Fruit fly (Drosophila melanogaster): ENCODE data around the gene Ca-beta.

The Ca-beta gene

DNA sequence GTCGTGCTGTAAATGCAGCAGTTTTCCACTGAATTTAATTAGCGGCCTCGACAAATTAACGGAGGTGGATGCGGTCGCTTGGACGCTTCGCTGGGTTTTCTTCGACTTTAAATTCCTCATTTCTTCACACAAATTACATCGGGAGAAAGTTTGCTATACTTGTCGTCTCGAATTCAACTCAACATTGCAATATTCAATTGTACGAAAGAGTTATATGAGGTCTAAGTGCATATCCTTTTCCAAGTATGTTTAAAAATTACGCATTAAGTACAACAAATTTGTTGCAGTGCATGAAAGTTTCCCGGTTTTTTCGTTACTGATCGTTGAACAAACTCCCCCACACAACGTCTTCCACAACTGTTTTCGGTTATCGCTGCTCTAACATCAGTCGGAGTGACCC is 10.7 kb downstream of the Ca-beta start (continued):
- peak; percentile 51 for TF ChIP-seq tio (GFP tag; optimal IDR thresholded peaks at IDR 0.05)
- TF ChIP-seq pum (GFP tag; optimal IDR thresholded peaks at IDR 0.05): peak; percentile 39
- peak; percentile 64 for TF ChIP-seq CG17385 (GFP tag; optimal IDR thresholded peaks at IDR 0.05)
- TF ChIP-seq HmgD (GFP tag; optimal IDR thresholded peaks at IDR 0.05): no peak
- TF ChIP-seq CG8388 (GFP tag; optimal IDR thresholded peaks at IDR 0.05): peak; percentile 78
- TF ChIP-seq CG34224 (GFP tag; IDR thresholded peaks at IDR 0.05; ENCODE audit: partially characterized antibody): no peak
- TF ChIP-seq Oli (tag; optimal IDR thresholded peaks at IDR 0.05): peak; percentile 75
- TF ChIP-seq D19B (GFP tag; optimal IDR thresholded peaks at IDR 0.05): no peak
- TF ChIP-seq ham (GFP tag; IDR thresholded peaks at IDR 0.05): no peak
- TF ChIP-seq ken (GFP tag; IDR thresholded peaks at IDR 0.05): peak; percentile 63; the same call in 2 of the 3 replicates
- TF ChIP-seq CG17359 (tag; optimal IDR thresholded peaks at IDR 0.05): peak; percentile 58
- TF ChIP-seq jigr1 (GFP tag; IDR thresholded peaks at IDR 0.05): no peak
- 0 out of 2 replicates have a peak, but pooled peaks have one; percentile 27 for TF ChIP-seq CG4360 (GFP tag; IDR thresholded peaks at IDR 0.05)
- no peak for TF ChIP-seq CG18011 (GFP tag; optimal IDR thresholded peaks at IDR 0.05)
- no peak for TF ChIP-seq Dad (GFP tag; optimal IDR thresholded peaks at IDR 0.05)
- peak; percentile 19 for TF ChIP-seq CG15696 (tag; optimal IDR thresholded peaks at IDR 0.05)
- TF ChIP-seq yki (optimal IDR thresholded peaks at IDR 0.05): no peak
- TF ChIP-seq CG6175 (GFP tag; IDR thresholded peaks at IDR 0.05): no peak
- TF ChIP-seq HLHmδ (GFP tag; optimal IDR thresholded peaks at IDR 0.05): no peak
- no peak for TF ChIP-seq eyg (GFP tag; optimal IDR thresholded peaks at IDR 0.05)
- peak; percentile 18 for TF ChIP-seq CG5245 (GFP tag; optimal IDR thresholded peaks at IDR 0.05)
- TF ChIP-seq CG10543 (GFP tag; optimal IDR thresholded peaks at IDR 0.05): no peak
- TF ChIP-seq bbx (GFP tag; IDR thresholded peaks at IDR 0.05; ENCODE audit: partially characterized antibody): no peak
- TF ChIP-seq Atf-2 (GFP tag; optimal IDR thresholded peaks at IDR 0.05): no peak
- no peak for TF ChIP-seq CG14860 (GFP tag; IDR thresholded peaks at IDR 0.05; ENCODE audit: partially characterized antibody)
- TF ChIP-seq CG18476 (GFP tag; optimal IDR thresholded peaks at IDR 0.05): no peak
- no peak for TF ChIP-seq Dip2 (GFP tag; IDR thresholded peaks at IDR 0.05)
- TF ChIP-seq bigmax (GFP tag; optimal IDR thresholded peaks at IDR 0.05): no peak
- TF ChIP-seq CG8359 (GFP tag; optimal IDR thresholded peaks at IDR 0.05; ENCODE audit: borderline replicate concordance): peak; percentile 6
- peak; percentile 63; the same call in 1 of the 2 replicates for TF ChIP-seq onecut (GFP tag; IDR thresholded peaks at IDR 0.05)
- TF ChIP-seq Dref (GFP tag; IDR thresholded peaks at IDR 0.05): no peak
- no peak for TF ChIP-seq CG7963 (GFP tag; IDR thresholded peaks at IDR 0.05; ENCODE audit: partially characterized antibody)
- no peak for TF ChIP-seq CG4854 (GFP tag; optimal IDR thresholded peaks at IDR 0.05)
- TF ChIP-seq CG8924 (tag; optimal IDR thresholded peaks at IDR 0.05): peak; percentile 69
- TF ChIP-seq CG12219 (GFP tag; optimal IDR thresholded peaks at IDR 0.05): peak; percentile 76
- TF ChIP-seq CoRest (tag; optimal IDR thresholded peaks at IDR 0.05): peak; percentile 69
- no peak for TF ChIP-seq knrl (GFP tag; IDR thresholded peaks at IDR 0.05; ENCODE audit: partially characterized antibody)
- TF ChIP-seq nerfin-1 (tag; optimal IDR thresholded peaks at IDR 0.05): peak; percentile 45
- TF ChIP-seq lilli (GFP tag; optimal IDR thresholded peaks at IDR 0.05): peak; percentile 7
- no peak for TF ChIP-seq CG4328 (GFP tag; optimal IDR thresholded peaks at IDR 0.05)
- TF ChIP-seq Camta (GFP tag; optimal IDR thresholded peaks at IDR 0.05): no peak
- TF ChIP-seq Sry-β (GFP tag; optimal IDR thresholded peaks at IDR 0.05): no peak
- TF ChIP-seq eve (GFP tag; optimal IDR thresholded peaks at IDR 0.05): peak in 1 of 2 experiments; percentile 75
- 0 out of 2 replicates have a peak, but pooled peaks have one; percentile 12 for TF ChIP-seq dimm (GFP tag; IDR thresholded peaks at IDR 0.05)
- peak; percentile 83 for TF ChIP-seq Ets65A (GFP tag)
- no peak for TF ChIP-seq amos (GFP tag; IDR thresholded peaks at IDR 0.05; ENCODE audit: partially characterized antibody)
- peak; percentile 4 for TF ChIP-seq bcd (GFP tag; optimal IDR thresholded peaks at IDR 0.05)
- peak; percentile 57 for TF ChIP-seq CG11723 (GFP tag; optimal IDR thresholded peaks at IDR 0.05)
- no peak for TF ChIP-seq CG11695 (GFP tag; IDR thresholded peaks at IDR 0.05)
- no peak for TF ChIP-seq tna (GFP tag; IDR thresholded peaks at IDR 0.05; ENCODE audit: partially characterized antibody)
- TF ChIP-seq CG11247 (GFP tag; IDR thresholded peaks at IDR 0.05): no peak
